Worm (Caenorhabditis elegans): ENCODE measurements around the gene str-86.

- no peak for TF ChIP-seq ama-1 (optimal IDR thresholded peaks at IDR 0.05)
- TF ChIP-seq tbx-11 (GFP tag; IDR thresholded peaks at IDR 0.05), result no peak
- no peak for TF ChIP-seq scrt-1 (GFP tag; IDR thresholded peaks at IDR 0.05)
- no peak for TF ChIP-seq tbx-37 (GFP tag; conservative IDR thresholded peaks at IDR 0.05)
- TF ChIP-seq hmg-4 (GFP tag; optimal IDR thresholded peaks at IDR 0.05), result no peak
- TF ChIP-seq ceh-36 (tag; optimal IDR thresholded peaks at IDR 0.05), result no peak
- TF ChIP-seq hmbx-1 (tag; optimal IDR thresholded peaks at IDR 0.05), result no peak
- TF ChIP-seq tra-4 (tag; optimal IDR thresholded peaks at IDR 0.05), result no peak
- TF ChIP-seq sea-1 (GFP tag; conservative IDR thresholded peaks at IDR 0.05), result no peak
- no peak for TF ChIP-seq pes-1 (GFP tag; IDR thresholded peaks at IDR 0.05)
- TF ChIP-seq ceh-13 (GFP tag; optimal IDR thresholded peaks at IDR 0.05), result no peak
- no peak for TF ChIP-seq flt-1 (GFP tag; IDR thresholded peaks at IDR 0.05)
- no peak for TF ChIP-seq hnd-1 (tag; optimal IDR thresholded peaks at IDR 0.05)
- no peak for TF ChIP-seq B0310.2 (tag; optimal IDR thresholded peaks at IDR 0.05)
Observed at ce11 chrV:8994801-8995200, 11.3 kb upstream of the str-86 start, which contains the start of gene F59E11.5.

All from whole organism, early embryonic.